Worm (Caenorhabditis elegans) whole organism, L4 larva: ENCODE data around the gene F58E6.8.

Experiments used
- D1046.2 ChIP-seq: fragments of 200-800 bp; sonication (Bioruptor generic); IDR thresholded peaks from 2 replicates; pipeline ENCODE4 v1.3.6; 2022; ENCODE audit warnings: missing genetic modification characterization, missing compliant biosample characterization
- F10B5.3 ChIP-seq: sonication (generic microtip); optimal IDR thresholded peaks from 2 replicates; lab custom pipeline; 2016; ENCODE audit warnings: mild to moderate bottlenecking, missing genetic modification characterization, missing compliant biosample characterization
- F26F4.8 ChIP-seq: fragments of 200-800 bp; sonication (Bioruptor generic); conservative IDR thresholded peaks from 2 replicates; pipeline ENCODE4 v1.3.6; 2022; ENCODE audit warnings: missing genetic modification characterization, missing compliant biosample characterization
- F37D6.2 ChIP-seq: sonication (generic microtip); optimal IDR thresholded peaks from 2 replicates; lab custom pipeline; 2016; ENCODE audit warnings: mild to moderate bottlenecking, missing genetic modification characterization, missing compliant biosample characterization
- F44E2.7 ChIP-seq: fragments of 200-800 bp; sonication (Bioruptor generic); IDR thresholded peaks from 2 replicates; pipeline ENCODE4 v2.1.2; 2022; ENCODE audit warnings: missing genetic modification characterization, missing compliant biosample characterization
- F49E8.2 ChIP-seq: sonication (generic microtip); optimal IDR thresholded peaks from 2 replicates; lab custom pipeline; 2016; ENCODE audit warnings: missing compliant biosample characterization, mild to moderate bottlenecking, missing genetic modification characterization, borderline replicate concordance
- R02D3.7 ChIP-seq: fragments of 150-350 bp; sonication (generic microtip); optimal IDR thresholded peaks from 3 replicates; lab custom pipeline; 2014; ENCODE audit warnings: missing biosample characterization, missing genetic modification characterization
- Y105C5A.15 ChIP-seq: fragments of 200-800 bp; sonication (Bioruptor generic); IDR thresholded peaks from 2 replicates; pipeline ENCODE4 v1.3.6; 2022; ENCODE audit warnings: missing genetic modification characterization, missing compliant biosample characterization
- Y5F2A.4 ChIP-seq: fragments of 200-800 bp; sonication (Bioruptor generic); optimal IDR thresholded peaks from 2 replicates; lab custom pipeline; 2018; ENCODE audit warnings: mild to moderate bottlenecking, missing genetic modification characterization, missing compliant biosample characterization
- aly-2 ChIP-seq: sonication (generic microtip); optimal IDR thresholded peaks from 2 replicates; lab custom pipeline; 2018; ENCODE audit warnings: missing biosample characterization, missing genetic modification characterization
- ama-1 ChIP-seq: fragments of 150-350 bp; optimal IDR thresholded peaks from 2 replicates; lab custom pipeline; 2014; ENCODE audit warnings: inconsistent platforms, mixed read lengths
- ceh-20 ChIP-seq: fragments of 200-800 bp; sonication (Bioruptor generic); IDR thresholded peaks from 2 replicates; pipeline ENCODE4 v1.3.6; 2022; ENCODE audit warnings: missing genetic modification reagents, missing genetic modification characterization, missing compliant biosample characterization
- ceh-44 ChIP-seq: fragments of 200-800 bp; sonication (Bioruptor generic); IDR thresholded peaks from 2 replicates; pipeline ENCODE4 v1.3.6; 2022; ENCODE audit warnings: missing genetic modification reagents, missing genetic modification characterization, missing compliant biosample characterization
- ceh-62 ChIP-seq: sonication (generic microtip); optimal IDR thresholded peaks from 2 replicates; lab custom pipeline; 2017; ENCODE audit warnings: missing biosample characterization, missing genetic modification characterization
- ceh-82 ChIP-seq: sonication (generic microtip); optimal IDR thresholded peaks from 2 replicates; lab custom pipeline; 2017; ENCODE audit warnings: missing biosample characterization, missing genetic modification characterization
- ctbp-1 ChIP-seq: fragments of 200-800 bp; sonication (Bioruptor generic); IDR thresholded peaks from 2 replicates; pipeline ENCODE4 v1.3.6; 2022; ENCODE audit warnings: missing genetic modification reagents, missing genetic modification characterization, missing compliant biosample characterization
- daf-16 ChIP-seq, 3 experiments: sonication (generic microtip); optimal IDR thresholded peaks; 2 replicates each; lab custom pipeline; 2016 to 2017; ENCODE audit warnings: missing genetic modification characterization in 3 of 3, missing genetic modification reagents in 3 of 3, mild to moderate bottlenecking in 2 of 3, missing compliant biosample characterization in 2 of 3, missing biosample characterization in 1 of 3, moderate library complexity in 1 of 3
- daf-8 ChIP-seq: fragments of 200-800 bp; sonication (Bioruptor generic); IDR thresholded peaks from 2 replicates; pipeline ENCODE4 v1.3.6; 2022; ENCODE audit warnings: missing genetic modification characterization, missing compliant biosample characterization
- dmd-9 ChIP-seq: fragments of 200-800 bp; sonication (Bioruptor generic); IDR thresholded peaks from 2 replicates; pipeline ENCODE4 v1.3.6; 2022; ENCODE audit warnings: missing genetic modification reagents, missing genetic modification characterization, missing compliant biosample characterization
- duxl-1 ChIP-seq: sonication (generic microtip); optimal IDR thresholded peaks from 2 replicates; lab custom pipeline; 2016; ENCODE audit warnings: mild to moderate bottlenecking, missing genetic modification characterization, moderate library complexity, missing compliant biosample characterization; ENCODE audit not compliant: poor library complexity
- fkh-10 ChIP-seq: fragments of 150-350 bp; optimal IDR thresholded peaks from 2 replicates; lab custom pipeline; 2014; ENCODE audit warnings: missing biosample characterization, missing genetic modification reagents, missing genetic modification characterization
- gei-8 ChIP-seq: fragments of 200-800 bp; sonication (Bioruptor generic); optimal IDR thresholded peaks from 2 replicates; lab custom pipeline; 2018; ENCODE audit warnings: mild to moderate bottlenecking, missing genetic modification characterization, missing compliant biosample characterization
- lin-1 ChIP-seq: fragments of 200-800 bp; sonication (Bioruptor generic); IDR thresholded peaks from 2 replicates; pipeline ENCODE4 v1.3.6; 2022; ENCODE audit warnings: missing genetic modification reagents, missing genetic modification characterization, missing compliant biosample characterization
- lin-38 ChIP-seq: fragments of 200-800 bp; sonication (Bioruptor generic); IDR thresholded peaks from 2 replicates; pipeline ENCODE4 v1.3.6; 2022; ENCODE audit warnings: missing genetic modification reagents, missing genetic modification characterization, missing compliant biosample characterization
- lsy-2 ChIP-seq, 2 experiments: fragments of 150-350 bp in 1 of 2; sonication (generic microtip) in 1 of 2; optimal IDR thresholded peaks; 2 replicates each; lab custom pipeline; 2014 to 2017; ENCODE audit warnings: missing biosample characterization in 2 of 2, missing genetic modification characterization in 2 of 2
- mxl-3 ChIP-seq: fragments of 200-800 bp; sonication (Bioruptor generic); optimal IDR thresholded peaks from 2 replicates; lab custom pipeline; 2018; ENCODE audit warnings: mild to moderate bottlenecking, missing genetic modification characterization, missing compliant biosample characterization
- nhr-10 ChIP-seq: fragments of 150-350 bp; optimal IDR thresholded peaks from 2 replicates; lab custom pipeline; 2014; ENCODE audit warnings: missing biosample characterization, missing genetic modification characterization
- nhr-102 ChIP-seq: sonication (generic microtip); optimal IDR thresholded peaks from 2 replicates; lab custom pipeline; 2016; ENCODE audit warnings: mild to moderate bottlenecking, missing genetic modification characterization, moderate library complexity, missing compliant biosample characterization
- nhr-111 ChIP-seq: fragments of 200-800 bp; sonication (Bioruptor generic); optimal IDR thresholded peaks from 2 replicates; lab custom pipeline; 2018; ENCODE audit warnings: mild to moderate bottlenecking, missing genetic modification characterization, missing compliant biosample characterization
- nhr-28 ChIP-seq: fragments of 150-350 bp; optimal IDR thresholded peaks from 2 replicates; lab custom pipeline; 2014; ENCODE audit warnings: missing biosample characterization, missing genetic modification characterization
- nhr-76 ChIP-seq: fragments of 150-350 bp; optimal IDR thresholded peaks from 2 replicates; lab custom pipeline; 2014; ENCODE audit warnings: missing biosample characterization, missing genetic modification characterization
- pha-4 ChIP-seq, 2 experiments: fragments of 150-350 bp in 1 of 2; fragments of 200-800 bp in 1 of 2; sonication (Bioruptor generic) in 1 of 2; IDR thresholded peaks in 1 of 2; optimal IDR thresholded peaks in 1 of 2; 2 replicates each; pipeline versions ENCODE4 v1.3.6 to Lab custom; 2014 to 2022; ENCODE audit warnings: missing genetic modification characterization in 2 of 2, missing genetic modification reagents in 2 of 2, missing biosample characterization in 1 of 2, missing compliant biosample characterization in 1 of 2
- php-3 ChIP-seq: fragments of 200-800 bp; sonication (Bioruptor generic); IDR thresholded peaks from 2 replicates; pipeline ENCODE4 v1.3.6; 2022; ENCODE audit warnings: missing genetic modification reagents, missing genetic modification characterization, missing compliant biosample characterization
- saeg-2 ChIP-seq: fragments of 200-800 bp; sonication (Bioruptor generic); IDR thresholded peaks from 2 replicates; pipeline ENCODE4 v1.3.6; 2022; ENCODE audit warnings: missing genetic modification reagents, missing genetic modification characterization, missing compliant biosample characterization
- sdz-12 ChIP-seq: fragments of 200-800 bp; sonication (Bioruptor generic); optimal IDR thresholded peaks from 2 replicates; lab custom pipeline; 2018; ENCODE audit warnings: mild to moderate bottlenecking, missing genetic modification characterization, missing compliant biosample characterization
- snpc-4 ChIP-seq: fragments of 150-350 bp; optimal IDR thresholded peaks from 2 replicates; lab custom pipeline; 2014; ENCODE audit warnings: missing biosample characterization, missing genetic modification characterization
- spr-3 ChIP-seq: fragments of 200-800 bp; sonication (Bioruptor generic); optimal IDR thresholded peaks from 2 replicates; lab custom pipeline; 2018; ENCODE audit warnings: mild to moderate bottlenecking, missing genetic modification characterization, missing compliant biosample characterization
- tag-97 ChIP-seq: fragments of 200-800 bp; sonication (Bioruptor generic); IDR thresholded peaks from 2 replicates; pipeline ENCODE4 v1.3.6; 2022; ENCODE audit warnings: missing genetic modification characterization, missing compliant biosample characterization
- unc-39 ChIP-seq: sonication (generic microtip); optimal IDR thresholded peaks from 2 replicates; lab custom pipeline; 2017; ENCODE audit warnings: missing biosample characterization, missing genetic modification characterization
- vab-7 ChIP-seq: fragments of 200-800 bp; sonication (Bioruptor generic); IDR thresholded peaks from 2 replicates; pipeline ENCODE4 v1.3.6; 2022; ENCODE audit warnings: missing genetic modification reagents, missing genetic modification characterization, missing compliant biosample characterization
- zag-1 ChIP-seq: fragments of 150-350 bp; optimal IDR thresholded peaks from 2 replicates; lab custom pipeline; 2014; ENCODE audit warnings: missing biosample characterization, missing genetic modification characterization
- zfp-3 ChIP-seq: fragments of 200-800 bp; sonication (Bioruptor generic); conservative IDR thresholded peaks from 2 replicates; pipeline ENCODE4 v1.3.6; 2022; ENCODE audit warnings: missing genetic modification reagents, missing genetic modification characterization, missing compliant biosample characterization
- zip-11 ChIP-seq: fragments of 200-800 bp; sonication (Bioruptor generic); IDR thresholded peaks from 2 replicates; pipeline ENCODE4 v1.3.6; 2022; ENCODE audit warnings: missing genetic modification characterization, missing compliant biosample characterization
- ztf-11 ChIP-seq: fragments of 150-350 bp; optimal IDR thresholded peaks from 2 replicates; lab custom pipeline; 2014; ENCODE audit warnings: missing biosample characterization, missing genetic modification characterization
- ztf-7 ChIP-seq: fragments of 150-350 bp; optimal IDR thresholded peaks from 2 replicates; lab custom pipeline; 2014; ENCODE audit warnings: missing biosample characterization, missing genetic modification characterization

Gene F58E6.8

ce11 chrV:9730743-9731706 is 24.6 kb downstream of the F58E6.8 start (continued):
- TF ChIP-seq D1046.2 (GFP tag; lab: Robert Waterston, UW) (no peak; the same call in 1 of the 2 replicates), lsy-2 (tag; optimal IDR thresholded peaks at IDR 0.05; lab: Kevin White, UChicago) (peak; percentile 95 to 98), ceh-44 (peak; percentile 84; the same call in 1 of the 2 replicates), ctbp-1 (GFP tag; lab: Robert Waterston, UW) (peak; percentile 94), R02D3.7 (tag; lab: Kevin White, UChicago) (peak; percentile 19), unc-39 (no peak), zip-11 (no peak), nhr-102 (tag; lab: Kevin White, UChicago) (peak; percentile 74), F37D6.2 (tag; lab: Kevin White, UChicago) (peak; percentile 90), dmd-9 (GFP tag; lab: Robert Waterston, UW) (peak; percentile 64; the same call in 1 of the 2 replicates), snpc-4 (tag; lab: Kevin White, UChicago) (no peak), pha-4 (GFP tag; IDR thresholded peaks at IDR 0.05; lab: Robert Waterston, UW) (peak; percentile 83), pha-4 (tag; optimal IDR thresholded peaks at IDR 0.05; lab: Kevin White, UChicago) (peak; percentile 70), zag-1 (peak; percentile 35), tag-97 (GFP tag; lab: Robert Waterston, UW) (no peak), F49E8.2 (tag; lab: Kevin White, UChicago) (no peak), duxl-1 (peak; percentile 17)

- TF ChIP-seq lin-38 (GFP tag; lab: Robert Waterston, UW): peak; percentile 78
- TF ChIP-seq saeg-2: no peak
- TF ChIP-seq duxl-1: no peak
- TF ChIP-seq spr-3 (GFP tag; lab: Kevin White, UChicago): no peak
- TF ChIP-seq vab-7 (GFP tag; lab: Robert Waterston, UW): no peak
- no peak for TF ChIP-seq Y105C5A.15 (GFP tag; lab: Robert Waterston, UW)
- TF ChIP-seq ztf-7 (tag; lab: Kevin White, UChicago): no peak
- TF ChIP-seq zfp-3 (GFP tag; lab: Robert Waterston, UW): no peak
- TF ChIP-seq F10B5.3 (tag; lab: Kevin White, UChicago): no peak
- no peak for TF ChIP-seq php-3 (GFP tag; lab: Robert Waterston, UW)
- no peak for TF ChIP-seq ama-1 (lab: Kevin White, UChicago)
- no peak for TF ChIP-seq aly-2 (tag; lab: Kevin White, UChicago)
- no peak for TF ChIP-seq nhr-76 (tag; lab: Kevin White, UChicago)
- no peak for TF ChIP-seq gei-8 (GFP tag; lab: Kevin White, UChicago)
- no peak for TF ChIP-seq zag-1
- no peak for TF ChIP-seq ceh-62 (tag; lab: Kevin White, UChicago)
- TF ChIP-seq dmd-9 (GFP tag; lab: Robert Waterston, UW): no peak
- TF ChIP-seq F37D6.2 (tag; lab: Kevin White, UChicago): no peak
- no peak for TF ChIP-seq daf-8 (GFP tag; lab: Robert Waterston, UW)
- TF ChIP-seq Y5F2A.4 (GFP tag; lab: Kevin White, UChicago): no peak
- TF ChIP-seq sdz-12 (GFP tag; lab: Kevin White, UChicago): no peak
- no peak for TF ChIP-seq ceh-20 (GFP tag; lab: Robert Waterston, UW)
- TF ChIP-seq fkh-10: peak; percentile 4
- no peak for TF ChIP-seq F26F4.8 (GFP tag; lab: Robert Waterston, UW)
- TF ChIP-seq nhr-28 (tag; lab: Kevin White, UChicago): peak; percentile 57
- TF ChIP-seq ceh-82 (tag; lab: Kevin White, UChicago): no peak
- TF ChIP-seq nhr-111: no peak
- TF ChIP-seq ztf-11: no peak
- TF ChIP-seq nhr-102 (tag; lab: Kevin White, UChicago): peak; percentile 10
- no peak for TF ChIP-seq daf-16 (GFP tag; optimal IDR thresholded peaks at IDR 0.05; lab: Kevin White, UChicago)
- TF ChIP-seq daf-16 (tag; optimal IDR thresholded peaks at IDR 0.05; lab: Kevin White, UChicago): peak; percentile 82
- TF ChIP-seq F44E2.7 (GFP tag; lab: Robert Waterston, UW): no peak
- no peak for TF ChIP-seq lin-1
- no peak for TF ChIP-seq nhr-10 (tag; lab: Kevin White, UChicago)
- peak in 1 of 2 experiments; percentile 89 for TF ChIP-seq lsy-2 (tag; optimal IDR thresholded peaks at IDR 0.05; lab: Kevin White, UChicago)
- no peak for TF ChIP-seq mxl-3
These were observed 26.0 kb downstream of the F58E6.8 start, which contains the start of the genes aagr-3 and drap-1 for ce11 chrV:9729462-9730162. TSS of gene aagr-3 (minus strand) at chrV:9729512. TSS of gene drap-1 (plus strand) at chrV:9730106.
